Worm (Caenorhabditis elegans): ENCODE data around the gene H32C10.1.

ce11 chrIV:5983191-5983590, 49.0 kb downstream of the H32C10.1 start:
- TF ChIP-seq him-1 (tag; optimal IDR thresholded peaks at IDR 0.05) (no peak), W03F9.2 (tag; optimal IDR thresholded peaks at IDR 0.05) (no peak), dao-5 (tag; optimal IDR thresholded peaks at IDR 0.05) (no peak)

Measured in whole organism, L4/young adult.